Worm (Caenorhabditis elegans) whole organism, midembryonic: Measurements from ENCODE around the gene F52D10.4.

Experiments used
- T22C8.4 ChIP-seq: fragments of 200-800 bp; sonication (Bioruptor generic); IDR thresholded peaks from 2 replicates; pipeline ENCODE4 v1.3.6; 2022; ENCODE audit warnings: missing genetic modification characterization, missing compliant biosample characterization
- cog-1 ChIP-seq: sonication (generic microtip); optimal IDR thresholded peaks from 2 replicates; lab custom pipeline; 2016; ENCODE audit warnings: missing genetic modification characterization, missing compliant biosample characterization
- flt-1 ChIP-seq: fragments of 200-800 bp; sonication (Bioruptor generic); IDR thresholded peaks from 2 replicates; pipeline ENCODE4 v1.3.6; 2022; ENCODE audit warnings: missing genetic modification characterization, missing compliant biosample characterization
- klf-2 ChIP-seq: fragments of 200-800 bp; sonication (Bioruptor generic); conservative IDR thresholded peaks from 2 replicates; pipeline ENCODE4 v1.3.6; 2022; ENCODE audit warnings: missing genetic modification reagents, missing genetic modification characterization, missing compliant biosample characterization
- med-1 ChIP-seq: sonication (generic microtip); optimal IDR thresholded peaks from 2 replicates; lab custom pipeline; 2017; ENCODE audit warnings: missing genetic modification characterization, mild to moderate bottlenecking, missing compliant biosample characterization, antibody characterized with exemption, missing genetic modification reagents; ENCODE audit not compliant: insufficient read depth
- ref-1 ChIP-seq: fragments of 200-800 bp; sonication (Bioruptor generic); conservative IDR thresholded peaks from 2 replicates; pipeline ENCODE4 v1.3.6; 2022; ENCODE audit warnings: missing genetic modification reagents, missing genetic modification characterization, missing compliant biosample characterization
- tab-1 ChIP-seq: fragments of 200-800 bp; sonication (Bioruptor generic); IDR thresholded peaks from 2 replicates; pipeline ENCODE4 v1.3.6; 2022; ENCODE audit warnings: missing genetic modification characterization, missing compliant biosample characterization
- ztf-23 ChIP-seq: fragments of 200-800 bp; sonication (Bioruptor generic); IDR thresholded peaks from 2 replicates; pipeline ENCODE4 v1.3.6; 2022; ENCODE audit warnings: missing genetic modification reagents, missing genetic modification characterization, missing compliant biosample characterization
- ztf-29 ChIP-seq: fragments of 200-800 bp; sonication (Bioruptor generic); IDR thresholded peaks from 2 replicates; pipeline ENCODE4 v1.3.6; 2022; ENCODE audit warnings: missing genetic modification reagents, missing genetic modification characterization, missing compliant biosample characterization

DNA sequence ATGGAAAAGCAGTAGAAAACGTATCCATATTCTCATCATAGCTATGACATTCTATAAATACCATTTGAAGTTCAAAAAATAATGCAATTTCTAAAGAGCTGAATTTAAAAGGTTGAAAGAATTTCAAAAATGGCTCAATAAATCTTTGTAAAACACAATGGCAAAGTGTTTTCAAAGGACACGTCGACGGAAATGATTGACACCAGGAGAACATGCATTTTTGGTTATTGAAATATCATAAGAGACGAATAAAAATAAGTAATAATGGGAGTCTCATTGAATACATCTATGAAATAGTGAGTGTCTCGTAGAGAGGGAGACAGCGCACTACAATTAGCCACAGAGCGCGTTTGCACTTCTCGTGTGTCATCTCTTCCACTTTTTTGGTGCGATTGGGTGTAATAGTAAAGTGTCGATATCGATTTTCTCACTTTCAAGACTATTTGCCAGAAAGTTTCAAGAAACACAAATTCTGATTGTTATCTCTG, 39.3 kb downstream of the F52D10.4 start, which contains the start of gene T04F8.2:
- TF ChIP-seq T22C8.4 (GFP tag; lab: Robert Waterston, UW), result peak; percentile 39; the same call in 1 of the 2 replicates
- no peak for TF ChIP-seq ref-1 (GFP tag; lab: Robert Waterston, UW)
- no peak for TF ChIP-seq tab-1 (GFP tag; lab: Robert Waterston, UW)
- TF ChIP-seq flt-1, result no peak
- TF ChIP-seq med-1 (GFP tag; lab: Kevin White, UChicago), result no peak
- TF ChIP-seq ztf-23, result no peak
- TF ChIP-seq klf-2 (GFP tag; lab: Robert Waterston, UW), result no peak
- TF ChIP-seq cog-1 (tag; lab: Kevin White, UChicago), result peak; percentile 45
- TF ChIP-seq ztf-29 (GFP tag; lab: Robert Waterston, UW), result no peak
